Worm (Caenorhabditis elegans) whole organism, young adult: Measurements from ENCODE around the gene str-136.

ENCODE experiments used
- B0035.1 ChIP-seq: sonication (generic microtip); optimal IDR thresholded peaks from 2 replicates; lab custom pipeline; 2016; ENCODE audit warnings: missing genetic modification characterization, mild to moderate bottlenecking, missing compliant biosample characterization, missing genotype, missing genetic modification reagents
- C17E4.6 ChIP-seq: fragments of 200-800 bp; sonication (Bioruptor generic); IDR thresholded peaks from 2 replicates; pipeline ENCODE4 v1.3.6; 2022; ENCODE audit warnings: missing genetic modification reagents, missing genetic modification characterization, missing compliant biosample characterization
- D2030.7 ChIP-seq: fragments of 200-800 bp; sonication (Bioruptor generic); IDR thresholded peaks from 2 replicates; pipeline ENCODE4 v1.3.6; 2022; ENCODE audit warnings: missing genetic modification reagents, missing genetic modification characterization, missing compliant biosample characterization
- F33H1.4 ChIP-seq: fragments of 200-800 bp; sonication (Bioruptor generic); IDR thresholded peaks from 2 replicates; pipeline ENCODE4 v1.3.6; 2022; ENCODE audit warnings: missing genetic modification reagents, missing genetic modification characterization, missing compliant biosample characterization
- F57A8.1 ChIP-seq: fragments of 200-800 bp; sonication (Bioruptor generic); optimal IDR thresholded peaks from 2 replicates; lab custom pipeline; 2018; ENCODE audit warnings: mild to moderate bottlenecking, missing genetic modification characterization, moderate library complexity, missing compliant biosample characterization
- T26A5.8 ChIP-seq: sonication (generic microtip); optimal IDR thresholded peaks from 2 replicates; lab custom pipeline; 2016; ENCODE audit warnings: missing genetic modification characterization, missing compliant biosample characterization
- Y53F4B.3 ChIP-seq: fragments of 200-800 bp; sonication (Bioruptor generic); IDR thresholded peaks from 2 replicates; pipeline ENCODE4 v1.3.6; 2022; ENCODE audit warnings: missing genetic modification reagents, missing genetic modification characterization, missing compliant biosample characterization
- Y56A3A.18 ChIP-seq: fragments of 200-800 bp; sonication (Bioruptor generic); IDR thresholded peaks from 2 replicates; pipeline ENCODE4 v1.3.6; 2022; ENCODE audit warnings: missing genetic modification reagents, missing genetic modification characterization, missing compliant biosample characterization
- Y95B8A.8 ChIP-seq: fragments of 200-800 bp; sonication (Bioruptor generic); IDR thresholded peaks from 2 replicates; pipeline ENCODE4 v1.3.6; 2022; ENCODE audit warnings: missing genetic modification reagents, missing genetic modification characterization, missing compliant biosample characterization
- ZK185.1 ChIP-seq: sonication (generic microtip); optimal IDR thresholded peaks from 2 replicates; lab custom pipeline; 2016; ENCODE audit warnings: mild to moderate bottlenecking, missing genetic modification characterization, missing compliant biosample characterization; ENCODE audit not compliant: poor library complexity, severe bottlenecking
- ama-1 ChIP-seq, 3 experiments: fragments of 150-350 bp in 1 of 3; sonication (generic microtip) in 2 of 3; optimal IDR thresholded peaks; 2 replicates each; lab custom pipeline; 2014 to 2018; ENCODE audit warnings: missing biosample characterization in 2 of 3, missing genetic modification characterization in 2 of 3, missing genetic modification reagents in 2 of 3
- attf-3 ChIP-seq: fragments of 200-800 bp; sonication (Bioruptor generic); conservative IDR thresholded peaks from 2 replicates; pipeline ENCODE4 v1.3.6; 2022; ENCODE audit warnings: missing genetic modification reagents, missing genetic modification characterization, missing compliant biosample characterization
- attf-5 ChIP-seq: fragments of 200-800 bp; sonication (Bioruptor generic); optimal IDR thresholded peaks from 2 replicates; lab custom pipeline; 2018; ENCODE audit warnings: mild to moderate bottlenecking, missing genetic modification characterization, missing compliant biosample characterization
- ceh-40 ChIP-seq: fragments of 200-800 bp; sonication (Bioruptor generic); IDR thresholded peaks from 2 replicates; pipeline ENCODE4 v1.3.6; 2022; ENCODE audit warnings: missing genetic modification characterization, missing compliant biosample characterization
- ceh-91 ChIP-seq: fragments of 200-800 bp; sonication (Bioruptor generic); IDR thresholded peaks from 2 replicates; pipeline ENCODE4 v1.3.6; 2022; ENCODE audit warnings: missing genetic modification reagents, missing genetic modification characterization, missing compliant biosample characterization
- die-1 ChIP-seq: sonication (generic microtip); optimal IDR thresholded peaks from 2 replicates; lab custom pipeline; 2016; ENCODE audit warnings: missing genotype, mild to moderate bottlenecking, missing genetic modification characterization, missing compliant biosample characterization
- dox-1 ChIP-seq: fragments of 200-800 bp; sonication (Bioruptor generic); IDR thresholded peaks from 2 replicates; pipeline ENCODE4 v1.3.6; 2022; ENCODE audit warnings: missing genetic modification reagents, missing genetic modification characterization, missing compliant biosample characterization
- gei-17 ChIP-seq: fragments of 200-800 bp; sonication (Bioruptor generic); optimal IDR thresholded peaks from 2 replicates; lab custom pipeline; 2018; ENCODE audit warnings: mild to moderate bottlenecking, missing genetic modification characterization, missing compliant biosample characterization
- hmg-1.2 ChIP-seq: fragments of 200-800 bp; sonication (Bioruptor generic); IDR thresholded peaks from 2 replicates; pipeline ENCODE4 v1.3.6; 2022; ENCODE audit warnings: missing genetic modification reagents, missing genetic modification characterization, missing compliant biosample characterization
- hmg-20 ChIP-seq: fragments of 200-800 bp; sonication (Bioruptor generic); IDR thresholded peaks from 2 replicates; pipeline ENCODE4 v1.3.6; 2022; ENCODE audit warnings: missing genetic modification reagents, missing genetic modification characterization, missing compliant biosample characterization
- hrde-1 ChIP-seq: sonication (generic microtip); optimal IDR thresholded peaks from 2 replicates; lab custom pipeline; 2016; ENCODE audit warnings: missing genetic modification characterization, mild to moderate bottlenecking, missing compliant biosample characterization, moderate library complexity, missing genotype, missing genetic modification reagents, borderline replicate concordance
- lag-1 ChIP-seq: fragments of 200-800 bp; sonication (Bioruptor generic); IDR thresholded peaks from 2 replicates; pipeline ENCODE4 v1.3.6; 2022; ENCODE audit warnings: missing genetic modification reagents, missing genetic modification characterization, missing compliant biosample characterization
- let-607 ChIP-seq, 2 experiments: fragments of 200-800 bp in 1 of 2; sonication (Bioruptor generic) in 1 of 2; sonication (generic microtip) in 1 of 2; optimal IDR thresholded peaks; 2 replicates each; lab custom pipeline; 2016 to 2018; ENCODE audit warnings: mild to moderate bottlenecking in 2 of 2, missing compliant biosample characterization in 2 of 2, missing genetic modification characterization in 2 of 2, moderate library complexity in 2 of 2, missing genotype in 1 of 2
- lin-26 ChIP-seq: fragments of 200-800 bp; sonication (Bioruptor generic); IDR thresholded peaks from 2 replicates; pipeline ENCODE4 v1.3.6; 2022; ENCODE audit warnings: missing genetic modification reagents, missing genetic modification characterization, missing compliant biosample characterization
- lin-54 ChIP-seq: fragments of 200-800 bp; sonication (Bioruptor generic); optimal IDR thresholded peaks from 2 replicates; lab custom pipeline; 2018; ENCODE audit warnings: mild to moderate bottlenecking, missing genetic modification characterization, missing compliant biosample characterization
- lir-1 ChIP-seq: fragments of 200-800 bp; sonication (Bioruptor generic); conservative IDR thresholded peaks from 2 replicates; pipeline ENCODE4 v1.3.6; 2022; ENCODE audit warnings: missing genetic modification reagents, missing genetic modification characterization, missing compliant biosample characterization
- madf-3 ChIP-seq: fragments of 200-800 bp; sonication (Bioruptor generic); IDR thresholded peaks from 2 replicates; pipeline ENCODE4 v1.3.6; 2022; ENCODE audit warnings: missing genetic modification reagents, missing genetic modification characterization, missing compliant biosample characterization
- madf-6 ChIP-seq: fragments of 200-800 bp; sonication (Bioruptor generic); IDR thresholded peaks from 2 replicates; pipeline ENCODE4 v1.3.6; 2022; ENCODE audit warnings: missing genetic modification reagents, missing genetic modification characterization, missing compliant biosample characterization
- mes-4 ChIP-seq: sonication (generic microtip); optimal IDR thresholded peaks from 2 replicates; lab custom pipeline; 2016; ENCODE audit warnings: missing genotype, missing genetic modification characterization, missing compliant biosample characterization
- mxl-1 ChIP-seq: sonication (generic microtip); optimal IDR thresholded peaks from 2 replicates; lab custom pipeline; 2016; ENCODE audit warnings: missing genetic modification characterization, missing compliant biosample characterization
- nhr-179 ChIP-seq: sonication (generic microtip); optimal IDR thresholded peaks from 2 replicates; lab custom pipeline; 2016; ENCODE audit warnings: mild to moderate bottlenecking, missing genetic modification characterization, missing compliant biosample characterization
- nhr-80 ChIP-seq: sonication (generic microtip); optimal IDR thresholded peaks from 2 replicates; lab custom pipeline; 2016; ENCODE audit warnings: missing genetic modification characterization, missing compliant biosample characterization
- sdz-38 ChIP-seq: sonication (generic microtip); optimal IDR thresholded peaks from 2 replicates; lab custom pipeline; 2016; ENCODE audit warnings: missing genotype, missing genetic modification characterization, missing compliant biosample characterization
- snpc-1.1 ChIP-seq: sonication (generic microtip); optimal IDR thresholded peaks from 2 replicates; lab custom pipeline; 2017; ENCODE audit warnings: missing genetic modification characterization, mild to moderate bottlenecking, missing compliant biosample characterization, antibody characterized with exemption, moderate library complexity, missing genotype, missing genetic modification reagents; ENCODE audit not compliant: insufficient read depth
- snpc-1.3 ChIP-seq: sonication (generic microtip); optimal IDR thresholded peaks from 2 replicates; lab custom pipeline; 2017; ENCODE audit warnings: missing genetic modification characterization, mild to moderate bottlenecking, missing compliant biosample characterization, antibody characterized with exemption, moderate library complexity, missing genotype, missing genetic modification reagents; ENCODE audit not compliant: insufficient read depth
- snpc-3.4 ChIP-seq: sonication (generic microtip); optimal IDR thresholded peaks from 2 replicates; lab custom pipeline; 2017; ENCODE audit warnings: missing genetic modification characterization, mild to moderate bottlenecking, missing compliant biosample characterization, antibody characterized with exemption, moderate library complexity, missing genotype, missing genetic modification reagents
- snpc-4 ChIP-seq, 5 experiments: fragments of 150-350 bp in 1 of 5; sonication (generic microtip) in 4 of 5; optimal IDR thresholded peaks; 2 replicates each; lab custom pipeline; 2014 to 2018; ENCODE audit warnings: missing genetic modification characterization in 5 of 5, missing biosample characterization in 3 of 5, antibody characterized with exemption in 2 of 5, mild to moderate bottlenecking in 2 of 5, missing compliant biosample characterization in 2 of 5, missing genotype in 2 of 5, moderate library complexity in 2 of 5, missing genetic modification reagents in 1 of 5
- somi-1 ChIP-seq: fragments of 200-800 bp; sonication (Bioruptor generic); optimal IDR thresholded peaks from 2 replicates; lab custom pipeline; 2018; ENCODE audit warnings: mild to moderate bottlenecking, missing genetic modification characterization, missing compliant biosample characterization
- tbx-9 ChIP-seq: sonication (generic microtip); optimal IDR thresholded peaks from 2 replicates; lab custom pipeline; 2016; ENCODE audit warnings: borderline replicate concordance, missing genetic modification characterization, inconsistent platforms, missing compliant biosample characterization
- tlf-1 ChIP-seq: fragments of 200-800 bp; sonication (Bioruptor generic); optimal IDR thresholded peaks from 2 replicates; lab custom pipeline; 2018; ENCODE audit warnings: mild to moderate bottlenecking, missing genetic modification characterization, missing compliant biosample characterization
- unc-130 ChIP-seq: sonication (generic microtip); optimal IDR thresholded peaks from 2 replicates; lab custom pipeline; 2016; ENCODE audit warnings: missing genetic modification reagents, missing genetic modification characterization, missing compliant biosample characterization
- xnd-1 ChIP-seq: sonication (generic microtip); optimal IDR thresholded peaks from 2 replicates; lab custom pipeline; 2016; ENCODE audit warnings: missing genotype, missing genetic modification reagents, missing genetic modification characterization, missing compliant biosample characterization
- zim-3 ChIP-seq: sonication (generic microtip); optimal IDR thresholded peaks from 2 replicates; lab custom pipeline; 2017; ENCODE audit warnings: mild to moderate bottlenecking, missing genetic modification characterization, moderate library complexity, missing compliant biosample characterization
- ztf-18 ChIP-seq: sonication (generic microtip); optimal IDR thresholded peaks from 2 replicates; lab custom pipeline; 2016; ENCODE audit warnings: missing genotype, mild to moderate bottlenecking, missing genetic modification characterization, missing compliant biosample characterization
- ztf-28 ChIP-seq: fragments of 200-800 bp; sonication (Bioruptor generic); IDR thresholded peaks from 2 replicates; pipeline ENCODE4 v1.3.6; 2022; ENCODE audit warnings: missing genetic modification reagents, missing genetic modification characterization, missing compliant biosample characterization

The str-136 gene

DNA sequence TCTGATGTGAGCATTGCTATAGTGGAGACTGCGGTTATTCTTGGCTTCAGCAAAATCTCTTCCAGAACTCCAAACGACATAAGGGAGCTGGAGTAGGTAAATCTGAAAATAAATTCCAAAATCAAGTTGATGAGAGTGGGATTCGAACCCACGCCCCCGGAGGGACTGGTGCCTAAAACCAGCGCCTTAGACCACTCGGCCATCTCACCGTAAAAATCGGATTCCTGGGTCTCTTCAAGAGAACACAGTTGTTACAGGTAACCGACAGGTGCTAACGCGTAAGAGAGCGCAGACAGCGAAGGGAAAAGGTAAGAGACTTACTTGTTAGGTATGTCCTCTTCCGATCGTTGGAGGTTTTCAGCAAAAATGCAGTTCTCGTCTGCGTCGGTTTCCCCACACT, 43.4 kb downstream of the str-136 start (continued):
- TF ChIP-seq attf-3 (GFP tag; lab: Robert Waterston, UW) = no peak
- peak; percentile 58; the same call in 1 of the 2 replicates for TF ChIP-seq ceh-40 (GFP tag; lab: Robert Waterston, UW)
- peak; percentile 18; the same call in 1 of the 2 replicates for TF ChIP-seq F33H1.4
- TF ChIP-seq Y53F4B.3 (GFP tag; lab: Robert Waterston, UW) = no peak
- 0 out of 2 replicates have a peak, but pooled peaks have one; percentile 36 for TF ChIP-seq Y56A3A.18 (GFP tag; lab: Robert Waterston, UW)
- TF ChIP-seq tlf-1 = no peak

DNA sequence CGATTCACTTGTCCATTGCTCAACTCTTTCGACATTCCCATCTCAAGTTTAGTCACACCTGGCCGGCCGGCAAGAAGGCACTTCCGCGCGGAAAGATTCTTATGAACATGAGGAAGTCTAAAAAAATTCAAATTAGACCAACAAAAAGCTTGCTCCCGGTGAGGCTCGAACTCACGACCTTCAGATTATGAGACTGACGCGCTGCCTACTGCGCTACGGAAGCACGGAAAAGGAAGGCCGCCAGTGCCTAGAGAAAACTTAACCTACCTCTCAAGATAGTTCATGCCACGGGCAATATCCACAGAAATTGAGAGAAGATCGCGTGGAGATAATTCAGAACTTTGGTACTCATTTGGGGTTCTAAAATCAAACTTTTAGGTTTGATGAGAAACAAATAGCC, 48.7 kb downstream of the str-136 start:
- TF ChIP-seq attf-5 (no peak), ceh-91 (GFP tag; lab: Robert Waterston, UW) (no peak), nhr-179 (tag; lab: Kevin White, UChicago) (no peak), mxl-1 (no peak), F57A8.1 (no peak), let-607 (tag; optimal IDR thresholded peaks at IDR 0.05; lab: Kevin White, UChicago) (no peak), lir-1 (no peak), C17E4.6 (GFP tag; lab: Robert Waterston, UW) (no peak), lin-54 (GFP tag; lab: Kevin White, UChicago) (no peak), snpc-3.4 (no peak), somi-1 (GFP tag; lab: Kevin White, UChicago) (no peak), snpc-1.1 (tag; lab: Kevin White, UChicago) (peak; percentile 53), sdz-38 (tag; lab: Kevin White, UChicago) (no peak), xnd-1 (tag; lab: Kevin White, UChicago) (no peak), mes-4 (tag; lab: Kevin White, UChicago) (peak; percentile 23), ZK185.1 (tag; lab: Kevin White, UChicago) (peak; percentile 65), Y56A3A.18 (GFP tag; lab: Robert Waterston, UW) (no peak), B0035.1 (tag; lab: Kevin White, UChicago) (no peak), D2030.7 (GFP tag; lab: Robert Waterston, UW) (no peak), hrde-1 (no peak), die-1 (tag; lab: Kevin White, UChicago) (peak; percentile 56), snpc-4 (GFP tag; optimal IDR thresholded peaks at IDR 0.05; lab: Kevin White, UChicago) (peak; percentile 41), snpc-4 (tag; optimal IDR thresholded peaks at IDR 0.05; lab: Kevin White, UChicago) (peak; percentile 68 to 92 (median 80)), tbx-9 (no peak), zim-3 (tag; lab: Kevin White, UChicago) (peak; percentile 33), hmg-1.2 (GFP tag; lab: Robert Waterston, UW) (peak; percentile 50; the same call in 1 of the 2 replicates), dox-1 (GFP tag; lab: Robert Waterston, UW) (peak; percentile 62; the same call in 1 of the 2 replicates), gei-17 (GFP tag; lab: Kevin White, UChicago) (no peak), madf-6 (peak; percentile 53; the same call in 1 of the 2 replicates), unc-130 (GFP tag; lab: Kevin White, UChicago) (no peak), ama-1 (optimal IDR thresholded peaks at IDR 0.05; lab: Kevin White, UChicago) (no peak), ama-1 (GFP tag; optimal IDR thresholded peaks at IDR 0.05; lab: Kevin White, UChicago) (no peak), hmg-20 (no peak), snpc-1.3 (no peak), T26A5.8 (no peak), lag-1 (GFP tag; lab: Robert Waterston, UW) (no peak), Y95B8A.8 (GFP tag; lab: Robert Waterston, UW) (no peak), nhr-80 (no peak), ztf-28 (no peak), lin-26 (GFP tag; lab: Robert Waterston, UW) (peak; percentile 74), madf-3 (GFP tag; lab: Robert Waterston, UW) (no peak), ztf-18 (tag; lab: Kevin White, UChicago) (peak; percentile 26)
